Fruit fly (Drosophila melanogaster): ENCODE data around the gene Cmpk.

The Cmpk gene

dm6 chr3R:26030562-26030961 is 24.7 kb downstream of the Cmpk start (continued):
- no peak for TF ChIP-seq CG11723 (GFP tag; optimal IDR thresholded peaks at IDR 0.05)
- peak; percentile 57; the same call in 1 of the 3 replicates for TF ChIP-seq CG2199 (GFP tag; IDR thresholded peaks at IDR 0.05)
- TF ChIP-seq CG4424 (GFP tag; optimal IDR thresholded peaks at IDR 0.05), result no peak
- TF ChIP-seq HmgZ (tag; optimal IDR thresholded peaks at IDR 0.05), result no peak
- TF ChIP-seq CG14050 (GFP tag; IDR thresholded peaks at IDR 0.05), result no peak
- TF ChIP-seq org-1 (GFP tag; optimal IDR thresholded peaks at IDR 0.05), result no peak
- TF ChIP-seq CG8281 (tag; optimal IDR thresholded peaks at IDR 0.05), result peak; percentile 100
- no peak for TF ChIP-seq croc (GFP tag; conservative IDR thresholded peaks at IDR 0.05)
- no peak for TF ChIP-seq gfzf (GFP tag; optimal IDR thresholded peaks at IDR 0.05)
- no peak for TF ChIP-seq Neu2 (GFP tag; optimal IDR thresholded peaks at IDR 0.05; ENCODE audit: borderline replicate concordance)
- no peak for TF ChIP-seq gsb (GFP tag; IDR thresholded peaks at IDR 0.05)
- peak; percentile 97 for TF ChIP-seq zen (tag; optimal IDR thresholded peaks at IDR 0.05)
- TF ChIP-seq tap (tag; optimal IDR thresholded peaks at IDR 0.05), result no peak
- no peak for TF ChIP-seq usp (GFP tag; optimal IDR thresholded peaks at IDR 0.05)
- TF ChIP-seq Spps (tag; optimal IDR thresholded peaks at IDR 0.05), result no peak
- no peak for TF ChIP-seq yki (optimal IDR thresholded peaks at IDR 0.05)
- TF ChIP-seq CG4820 (GFP tag; optimal IDR thresholded peaks at IDR 0.05), result no peak
- TF ChIP-seq CG31388 (GFP tag; optimal IDR thresholded peaks at IDR 0.05), result no peak
- no peak for TF ChIP-seq CG11247 (GFP tag; IDR thresholded peaks at IDR 0.05)
- no peak for TF ChIP-seq CG7987 (GFP tag; optimal IDR thresholded peaks at IDR 0.05)
- no peak for TF ChIP-seq CG6765 (GFP tag; optimal IDR thresholded peaks at IDR 0.05)
- peak; percentile 64 for TF ChIP-seq kah (GFP tag; optimal IDR thresholded peaks at IDR 0.05)
- TF ChIP-seq tll (GFP tag; optimal IDR thresholded peaks at IDR 0.05), result peak in 1 of 2 experiments; percentile 91
- no peak for TF ChIP-seq ssp (GFP tag; IDR thresholded peaks at IDR 0.05)
- no peak for TF ChIP-seq dpn (GFP tag; optimal IDR thresholded peaks at IDR 0.05)
- TF ChIP-seq sqz (GFP tag; optimal IDR thresholded peaks at IDR 0.05), result no peak
- TF ChIP-seq CG18476 (GFP tag; optimal IDR thresholded peaks at IDR 0.05), result no peak
- no peak for TF ChIP-seq CG3281 (GFP tag; optimal IDR thresholded peaks at IDR 0.05)
- TF ChIP-seq ftz-f1 (GFP tag; optimal IDR thresholded peaks at IDR 0.05), result no peak
- TF ChIP-seq fd102C (GFP tag; optimal IDR thresholded peaks at IDR 0.05), result no peak
- no peak for TF ChIP-seq zfh2 (GFP tag; optimal IDR thresholded peaks at IDR 0.05)
- TF ChIP-seq Sry-δ (GFP tag; optimal IDR thresholded peaks at IDR 0.05), result no peak
- no peak for TF ChIP-seq CG14860 (GFP tag; IDR thresholded peaks at IDR 0.05; ENCODE audit: partially characterized antibody)
- TF ChIP-seq az2 (GFP tag; optimal IDR thresholded peaks at IDR 0.05), result no peak
- TF ChIP-seq chm (GFP tag; IDR thresholded peaks at IDR 0.05), result peak; percentile 44; the same call in 1 of the 2 replicates
- TF ChIP-seq CG2116 (GFP tag; optimal IDR thresholded peaks at IDR 0.05), result no peak
- no peak for TF ChIP-seq BtbVII (GFP tag; optimal IDR thresholded peaks at IDR 0.05)
- TF ChIP-seq dysf (GFP tag; IDR thresholded peaks at IDR 0.05), result no peak
- no peak for TF ChIP-seq scrt (GFP tag; optimal IDR thresholded peaks at IDR 0.05)
- TF ChIP-seq MTF-1 (GFP tag; optimal IDR thresholded peaks at IDR 0.05; ENCODE audit: borderline replicate concordance), result no peak
- TF ChIP-seq pita (GFP tag; optimal IDR thresholded peaks at IDR 0.05), result no peak
- peak; percentile 52 for TF ChIP-seq abd-A (tag; optimal IDR thresholded peaks at IDR 0.05)
- TF ChIP-seq Taf1 (GFP tag; IDR thresholded peaks at IDR 0.05), result no peak
- TF ChIP-seq odd (GFP tag; optimal IDR thresholded peaks at IDR 0.05), result peak; percentile 64
- TF ChIP-seq pros (GFP tag; optimal IDR thresholded peaks at IDR 0.05), result peak; percentile 75
- no peak for TF ChIP-seq Eip74EF (GFP tag; optimal IDR thresholded peaks at IDR 0.05)
- no peak for TF ChIP-seq Meics (GFP tag; optimal IDR thresholded peaks at IDR 0.05)
- no peak for TF ChIP-seq zf30C (GFP tag; optimal IDR thresholded peaks at IDR 0.05)
- no peak for TF ChIP-seq Usf (GFP tag; optimal IDR thresholded peaks at IDR 0.05)
- peak; percentile 47 for TF ChIP-seq cad (GFP tag; optimal IDR thresholded peaks at IDR 0.05)
- no peak for TF ChIP-seq bcd (GFP tag; optimal IDR thresholded peaks at IDR 0.05)
- TF ChIP-seq Lpt (GFP tag; optimal IDR thresholded peaks at IDR 0.05), result no peak

All from whole organism, embryonic.